Fruit fly (Drosophila melanogaster): Measurements from ENCODE around the gene mrn.
A peak's percentile ranks its signal among the peaks of the same experiment; 100 is the strongest.

The mrn gene

dm6 chr3L:15553993-15554644 is 26.2 kb downstream of the mrn start, which contains the start of gene AGO2 (continued):
- no peak for TF ChIP-seq aop (GFP tag; IDR thresholded peaks at IDR 0.05)
- TF ChIP-seq gce (GFP tag; IDR thresholded peaks at IDR 0.05) = no peak
- TF ChIP-seq org-1 (GFP tag; optimal IDR thresholded peaks at IDR 0.05) = no peak
- TF ChIP-seq cad (GFP tag; optimal IDR thresholded peaks at IDR 0.05) = no peak
- peak; percentile 83 for TF ChIP-seq CG34224 (GFP tag; IDR thresholded peaks at IDR 0.05; ENCODE audit: partially characterized antibody)
- TF ChIP-seq Oaz (GFP tag; IDR thresholded peaks at IDR 0.05) = no peak
- TF ChIP-seq CG15514 (GFP tag; optimal IDR thresholded peaks at IDR 0.05) = peak; percentile 66
- peak; percentile 24 for TF ChIP-seq CG6765 (GFP tag; optimal IDR thresholded peaks at IDR 0.05)
- peak; percentile 100 for TF ChIP-seq nom (GFP tag; optimal IDR thresholded peaks at IDR 0.05)
- TF ChIP-seq CG9215 (GFP tag; IDR thresholded peaks at IDR 0.05) = no peak
- TF ChIP-seq zfh1 (GFP tag; IDR thresholded peaks at IDR 0.05) = no peak
- peak; percentile 50 for TF ChIP-seq hbn (GFP tag; IDR thresholded peaks at IDR 0.05; ENCODE audit: partially characterized antibody)
- peak; percentile 32 for TF ChIP-seq mirr (GFP tag; optimal IDR thresholded peaks at IDR 0.05)
- peak; percentile 34; the same call in 1 of the 2 replicates for TF ChIP-seq vvl (GFP tag; IDR thresholded peaks at IDR 0.05)
- TF ChIP-seq bbx (GFP tag; IDR thresholded peaks at IDR 0.05; ENCODE audit: partially characterized antibody) = peak; percentile 69
- TF ChIP-seq eyg (GFP tag; optimal IDR thresholded peaks at IDR 0.05) = peak; percentile 0
- peak; percentile 13 for TF ChIP-seq Fer1 (GFP tag; optimal IDR thresholded peaks at IDR 0.05)
- no peak for TF ChIP-seq Camta (GFP tag; optimal IDR thresholded peaks at IDR 0.05)
- TF ChIP-seq CG7987 (GFP tag; optimal IDR thresholded peaks at IDR 0.05) = no peak
- TF ChIP-seq Atf3 (GFP tag; optimal IDR thresholded peaks at IDR 0.05) = no peak
- TF ChIP-seq odd (GFP tag; optimal IDR thresholded peaks at IDR 0.05) = peak; percentile 20
- TF ChIP-seq sima (GFP tag; optimal IDR thresholded peaks at IDR 0.05) = no peak
- TF ChIP-seq vnd (GFP tag; IDR thresholded peaks at IDR 0.05; ENCODE audit: partially characterized antibody) = peak; percentile 62; the same call in 1 of the 3 replicates
- TF ChIP-seq Doc3 (GFP tag; IDR thresholded peaks at IDR 0.05; ENCODE audit: partially characterized antibody) = peak; percentile 45; the same call in 1 of the 3 replicates
- TF ChIP-seq MTF-1 (GFP tag; optimal IDR thresholded peaks at IDR 0.05; ENCODE audit: borderline replicate concordance) = no peak
- peak; percentile 23 for TF ChIP-seq Asciz (GFP tag; optimal IDR thresholded peaks at IDR 0.05)
- TF ChIP-seq Bteb2 (GFP tag; optimal IDR thresholded peaks at IDR 0.05) = no peak
- peak; percentile 58 for TF ChIP-seq unc-4 (GFP tag; IDR thresholded peaks at IDR 0.05; ENCODE audit: partially characterized antibody)
- no peak for TF ChIP-seq D (optimal IDR thresholded peaks at IDR 0.05)
- no peak for TF ChIP-seq D (GFP tag; optimal IDR thresholded peaks at IDR 0.05)
- no peak for TF ChIP-seq CG18764 (GFP tag; optimal IDR thresholded peaks at IDR 0.05)
- no peak for TF ChIP-seq CG3838 (GFP tag; optimal IDR thresholded peaks at IDR 0.05)
- TF ChIP-seq D19A (tag; optimal IDR thresholded peaks at IDR 0.05) = no peak
- TF ChIP-seq Hey (tag; optimal IDR thresholded peaks at IDR 0.05) = no peak
- peak; percentile 6 for TF ChIP-seq unpg (GFP tag; optimal IDR thresholded peaks at IDR 0.05)
- TF ChIP-seq C15 (GFP tag; IDR thresholded peaks at IDR 0.05) = no peak
- no peak for TF ChIP-seq CG7928 (GFP tag; optimal IDR thresholded peaks at IDR 0.05)
- TF ChIP-seq CG7271 (tag; optimal IDR thresholded peaks at IDR 0.05) = peak; percentile 48
- TF ChIP-seq bab2 (GFP tag; optimal IDR thresholded peaks at IDR 0.05) = no peak
- peak; percentile 55 for TF ChIP-seq ac (GFP tag; optimal IDR thresholded peaks at IDR 0.05)
- no peak for TF ChIP-seq Vsx1 (GFP tag; optimal IDR thresholded peaks at IDR 0.05)
- TF ChIP-seq CG7372 (GFP tag; IDR thresholded peaks at IDR 0.05) = no peak
- TF ChIP-seq al (GFP tag; IDR thresholded peaks at IDR 0.05) = no peak
- no peak for TF ChIP-seq ken (GFP tag; IDR thresholded peaks at IDR 0.05)
- TF ChIP-seq ara (GFP tag; IDR thresholded peaks at IDR 0.05) = no peak
- no peak for TF ChIP-seq salm (tag; optimal IDR thresholded peaks at IDR 0.05)
- no peak for TF ChIP-seq dysf (GFP tag; IDR thresholded peaks at IDR 0.05)
- no peak for TF ChIP-seq CG32772 (GFP tag; IDR thresholded peaks at IDR 0.05)
- no peak for TF ChIP-seq p53 (GFP tag; optimal IDR thresholded peaks at IDR 0.05)
- TF ChIP-seq Deaf1 (tag; optimal IDR thresholded peaks at IDR 0.05) = no peak

Measured in whole organism, embryonic.